Fruit fly (Drosophila melanogaster) ovary, adult (tissue): ENCODE data around the gene CG3402.

Experiments used
- CG17801 ChIP-seq: fragments of 200-800 bp; optimal IDR thresholded peaks from 2 replicates; lab custom pipeline; 2019; ENCODE audit warnings: missing biosample characterization, mild to moderate bottlenecking, missing genetic modification characterization, moderate library complexity; ENCODE audit not compliant: partially characterized antibody

CG3402 gene

DNA sequence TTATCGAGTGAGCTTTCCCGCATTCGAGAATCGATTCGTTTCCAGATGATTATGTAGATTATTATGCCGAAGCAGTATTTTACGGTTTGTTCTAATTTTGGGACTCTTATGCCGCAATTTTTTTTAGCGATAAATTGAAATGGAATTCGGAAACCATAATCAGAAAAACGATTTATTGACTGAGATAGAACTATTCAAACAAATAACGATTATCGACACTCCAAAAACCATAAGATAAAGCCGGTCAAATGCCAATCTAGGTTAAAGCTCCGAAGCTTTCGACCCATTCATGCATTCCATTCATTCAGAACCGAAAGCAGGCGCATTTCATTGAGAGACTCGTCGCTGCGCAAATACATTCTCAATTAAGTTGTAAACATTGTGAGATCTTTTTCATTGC, 5.2 kb downstream of the CG3402 start:
- TF ChIP-seq CG17801: no peak

- TF ChIP-seq CG17801: no peak
These were observed 7.2 kb downstream of the CG3402 start for dm6 chr3L:645426-646036.

DNA sequence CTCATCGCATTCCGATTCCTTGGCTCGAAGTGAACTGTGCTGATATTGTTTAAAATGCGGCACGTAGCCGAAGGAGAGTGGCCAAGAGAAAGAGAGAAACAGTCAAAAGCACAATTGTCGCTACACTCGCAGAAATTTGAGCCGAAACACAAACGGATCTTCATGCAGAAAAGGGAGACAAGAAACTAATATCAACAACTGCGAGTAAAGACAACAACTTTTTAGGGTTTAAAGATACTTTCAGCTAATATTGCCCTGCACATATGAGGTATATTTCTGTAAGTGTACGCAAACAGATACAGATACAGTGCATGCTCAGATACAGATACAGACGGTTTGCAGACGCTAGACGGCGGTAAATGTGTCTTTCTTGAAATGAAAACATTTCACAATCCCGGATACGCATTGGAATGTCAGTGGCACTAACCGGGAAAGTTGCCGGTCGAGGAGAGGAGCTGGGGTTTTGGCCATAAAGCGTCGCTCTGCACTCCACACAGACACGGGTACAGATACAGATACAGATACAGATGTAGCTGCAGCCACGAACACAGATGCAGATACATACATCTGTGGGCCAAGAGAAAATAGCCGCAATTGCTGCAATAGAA, 8.5 kb downstream of the CG3402 start:
- TF ChIP-seq CG17801: peak; percentile 9

DNA sequence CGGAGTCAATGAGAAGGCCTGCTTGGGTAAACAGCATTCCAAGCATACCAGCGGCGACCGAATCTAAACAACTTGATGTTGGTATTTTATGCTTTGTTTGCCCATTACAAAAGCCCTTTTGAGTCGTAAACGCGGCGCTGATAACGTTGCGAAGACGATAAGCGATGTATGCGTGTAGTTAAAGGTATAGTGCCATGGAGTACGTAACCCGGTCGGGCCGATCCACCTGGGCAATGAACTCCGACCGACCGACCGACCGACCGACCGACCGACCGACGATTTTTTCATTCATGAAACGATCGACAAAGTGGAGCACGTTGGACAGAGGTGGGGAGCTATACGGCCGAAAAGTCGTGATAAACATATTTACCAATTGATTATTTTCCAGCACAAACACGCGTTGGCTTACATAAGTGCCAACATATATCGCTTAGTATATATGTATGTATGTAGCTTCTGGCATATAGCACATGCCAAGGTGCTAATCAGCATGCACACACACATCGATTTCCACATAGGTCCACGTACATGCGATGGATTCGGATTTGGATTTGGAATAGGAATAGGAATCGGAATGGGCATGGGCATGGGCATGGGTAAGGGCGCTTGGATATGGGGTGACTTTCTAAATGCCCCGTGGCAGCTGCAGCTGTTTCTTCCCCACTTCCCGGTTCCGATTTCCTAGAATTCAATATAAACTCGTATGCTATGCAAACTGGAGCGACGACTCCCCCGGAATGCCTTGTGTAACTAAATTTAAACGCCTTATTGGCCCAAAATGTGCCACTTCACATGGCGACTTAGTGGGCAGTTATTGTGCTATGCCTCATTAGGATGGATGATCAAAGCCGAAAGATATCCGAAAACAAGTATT, 9.6 kb downstream of the CG3402 start:
- TF ChIP-seq CG17801: no peak

DNA sequence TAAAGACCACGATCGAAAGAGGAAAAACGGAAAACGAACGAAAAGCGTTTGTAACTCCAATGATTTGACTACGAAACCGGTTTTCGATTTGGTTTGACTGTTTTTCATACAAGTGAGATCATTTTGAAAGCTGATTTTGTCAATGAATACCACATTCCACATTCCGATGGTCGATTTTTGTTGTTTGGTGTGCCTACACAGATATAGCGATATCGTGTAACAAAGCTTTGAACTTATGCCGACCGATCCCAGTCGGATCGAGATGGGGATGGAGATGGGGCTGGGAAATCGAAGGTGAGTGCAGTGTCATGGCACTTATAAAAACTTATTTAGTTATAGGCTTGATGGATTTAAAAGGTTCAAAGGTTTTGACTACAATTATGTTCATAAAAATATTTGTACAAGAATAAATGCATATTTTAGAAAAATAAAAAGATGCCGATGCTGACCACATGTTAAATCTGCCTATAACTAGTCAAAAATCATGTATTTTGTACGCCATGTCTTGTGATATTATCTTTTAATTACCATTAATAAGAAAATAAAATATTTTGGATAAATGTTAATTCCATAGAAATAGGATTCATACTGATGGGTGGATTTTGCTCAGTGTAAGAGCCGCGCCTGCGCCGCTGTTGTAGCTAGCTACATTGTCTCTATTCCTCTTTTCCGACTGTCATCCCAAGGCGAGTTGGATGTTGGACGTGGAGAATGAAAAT, 10.4 kb downstream of the CG3402 start:
- no peak for TF ChIP-seq CG17801

- TF ChIP-seq CG17801: no peak
These were observed 11.2 kb downstream of the CG3402 start for dm6 chr3L:641436-641835.

DNA sequence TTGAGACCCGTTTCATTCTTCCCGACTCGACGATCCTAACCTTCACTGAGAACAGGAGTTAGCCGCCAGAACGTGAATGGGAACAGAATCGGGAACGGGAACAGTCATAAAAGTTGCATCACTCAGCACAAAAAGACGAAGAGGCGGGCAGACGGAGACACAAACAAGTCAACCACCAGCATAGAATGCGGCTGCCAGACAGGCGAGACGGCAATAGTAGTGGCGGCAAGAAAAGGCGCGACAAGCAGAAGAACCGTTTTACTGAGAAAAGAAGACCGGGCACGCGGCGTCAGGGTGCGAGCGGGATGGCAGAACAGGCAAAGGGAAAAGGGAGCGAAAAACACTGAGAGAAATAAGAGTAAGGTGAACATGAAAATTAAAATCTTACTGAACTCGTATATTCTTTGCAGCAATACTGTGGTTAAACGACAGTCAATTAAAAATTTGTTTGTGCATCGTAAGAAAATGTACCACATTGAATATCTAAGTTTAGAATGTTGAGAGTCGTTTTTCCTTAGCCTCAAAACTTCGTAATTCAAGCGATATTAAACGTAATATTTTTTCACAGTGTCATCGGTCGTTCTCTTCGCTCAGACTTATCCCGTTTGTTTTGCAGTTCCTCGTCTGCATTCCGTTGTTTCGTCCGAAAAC, 12.2 kb downstream of the CG3402 start:
- peak; percentile 88 for TF ChIP-seq CG17801

DNA sequence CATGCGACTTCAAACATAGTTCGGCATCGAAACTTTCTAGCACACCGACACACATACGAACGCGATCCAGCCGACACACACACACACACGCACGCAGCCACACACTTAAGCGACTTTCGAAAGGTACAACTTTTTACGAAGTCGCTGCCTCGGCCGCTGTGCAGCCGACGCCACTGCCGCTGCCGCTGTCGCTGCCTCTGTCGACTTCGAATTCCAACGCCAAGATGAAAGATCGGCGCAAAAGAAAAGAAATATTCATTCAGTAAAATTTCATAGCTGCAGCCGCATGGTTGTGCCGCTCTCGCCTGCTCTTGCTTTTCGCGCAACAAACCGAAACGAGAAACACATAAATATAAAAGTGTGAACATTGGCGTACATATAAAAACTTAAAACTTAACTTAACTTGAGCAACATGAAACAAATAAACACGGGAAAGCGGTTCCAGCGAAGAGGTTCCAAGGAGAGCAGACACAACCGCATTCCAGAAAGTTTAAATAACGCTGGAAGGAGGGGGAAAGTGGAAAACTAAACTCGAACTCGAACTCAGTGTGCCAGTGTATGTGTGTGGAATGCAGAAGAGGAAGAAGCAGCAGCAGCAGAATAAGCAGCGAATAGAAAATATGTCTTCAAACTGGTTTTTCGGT, 13.1 kb downstream of the CG3402 start:
- TF ChIP-seq CG17801: no peak

dm6 chr3L:638757-639353, 13.8 kb downstream of the CG3402 start:
- no peak for TF ChIP-seq CG17801

DNA sequence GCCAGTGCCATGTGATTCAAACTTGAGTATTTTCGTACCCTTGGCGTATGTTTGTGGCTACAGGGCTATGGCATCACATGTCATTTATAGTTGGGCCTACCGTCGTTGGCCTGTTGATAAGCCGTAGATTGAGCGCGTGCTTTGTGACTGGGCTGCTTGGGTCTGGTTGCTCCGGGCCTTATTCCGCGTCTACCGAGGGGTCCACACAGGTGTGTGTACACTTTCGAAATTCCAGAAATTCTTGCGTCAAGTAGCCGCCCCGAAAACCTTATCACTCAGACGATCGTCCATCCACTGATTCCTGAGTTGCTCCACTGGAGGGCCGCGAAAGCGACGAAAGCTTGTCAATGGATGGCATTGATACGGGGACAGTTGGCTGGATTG, 14.7 kb downstream of the CG3402 start:
- no peak for TF ChIP-seq CG17801

DNA sequence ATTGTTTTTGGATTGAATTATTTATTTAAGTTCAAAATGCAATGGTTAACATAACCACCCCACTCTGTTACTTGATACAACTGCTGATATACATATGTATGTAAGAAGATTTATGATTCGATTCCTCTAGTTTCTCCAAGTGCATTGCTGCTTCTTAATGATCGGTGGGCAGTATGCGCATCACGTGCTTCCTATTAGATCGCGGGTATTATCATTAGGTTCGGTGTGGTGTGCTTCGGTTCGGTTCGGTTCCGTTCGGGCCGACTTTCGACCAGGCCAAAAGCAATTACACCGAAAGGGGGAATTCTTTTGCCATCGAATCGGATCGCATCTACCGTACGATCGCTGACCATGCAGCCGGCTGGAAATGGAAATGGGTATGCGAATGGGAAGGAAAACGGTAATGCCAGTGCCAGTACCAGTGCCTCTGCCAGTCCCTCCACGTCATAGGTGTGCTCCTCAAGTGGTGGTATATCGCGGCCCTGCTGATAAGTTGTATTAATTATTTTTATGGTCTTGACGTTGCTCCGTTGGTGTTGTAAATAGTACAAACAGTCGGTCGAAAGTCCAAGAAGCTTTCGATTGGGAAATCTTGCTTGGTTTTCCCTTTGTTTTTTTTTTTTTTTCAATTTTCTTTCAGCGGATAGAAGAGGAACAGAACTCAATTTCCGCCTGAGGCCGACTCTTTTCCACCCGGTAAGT, 15.2 kb downstream of the CG3402 start:
- no peak for TF ChIP-seq CG17801

DNA sequence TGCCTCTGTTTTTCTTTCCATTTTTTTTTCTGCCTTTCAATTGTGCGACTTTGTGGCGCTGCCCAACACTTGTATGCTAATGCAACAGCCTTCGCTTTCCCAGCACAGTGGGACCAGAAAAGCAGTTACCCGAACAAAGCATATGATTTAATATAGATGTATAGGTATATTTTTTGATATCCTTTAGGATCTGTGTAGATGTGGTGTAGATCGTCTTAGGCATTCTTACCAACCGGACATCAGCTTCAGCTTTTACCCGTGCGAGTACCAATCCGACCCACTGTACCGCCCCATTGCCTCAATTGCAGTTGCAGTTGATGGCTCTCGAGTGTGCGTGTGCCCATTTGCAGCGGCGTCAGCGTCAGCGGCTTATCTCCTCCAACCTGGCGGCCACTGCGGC, 16.2 kb downstream of the CG3402 start:
- TF ChIP-seq CG17801: no peak

dm6 chr3L:635529-635928, 17.2 kb downstream of the CG3402 start:
- no peak for TF ChIP-seq CG17801

- no peak for TF ChIP-seq CG17801
These were observed 17.7 kb downstream of the CG3402 start for dm6 chr3L:635016-635363.
